Worm (Caenorhabditis elegans): ENCODE measurements around the gene par-3.
A peak's percentile ranks its signal among the peaks of the same experiment; 100 is the strongest.

Gene par-3

DNA sequence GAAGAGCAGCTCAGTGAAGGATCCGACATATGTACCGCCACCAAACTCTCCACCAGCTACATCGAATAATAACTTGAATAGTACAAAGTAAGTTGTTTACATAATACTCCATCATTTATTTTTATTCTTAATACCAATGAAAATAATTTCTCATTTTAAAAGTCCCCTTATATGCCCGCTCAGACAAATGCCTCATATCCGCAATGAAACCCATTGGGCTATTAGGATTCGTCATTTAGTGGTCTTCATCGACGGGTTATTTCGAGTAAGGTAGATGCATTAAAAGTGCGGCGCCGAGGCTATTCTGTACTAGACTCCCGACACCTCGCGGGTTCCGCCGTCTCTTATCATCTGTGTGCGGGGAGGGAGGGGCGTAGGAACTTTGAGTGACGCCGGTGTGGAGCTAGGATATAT is 10.3 kb upstream of the par-3 start (continued):
- TF ChIP-seq T26A5.8 (tag; optimal IDR thresholded peaks at IDR 0.05) (no peak), ztf-18 (tag; optimal IDR thresholded peaks at IDR 0.05) (peak; percentile 49), nfya-2 (GFP tag; IDR thresholded peaks at IDR 0.05) (no peak), sea-2 (GFP tag; IDR thresholded peaks at IDR 0.05) (no peak)

DNA sequence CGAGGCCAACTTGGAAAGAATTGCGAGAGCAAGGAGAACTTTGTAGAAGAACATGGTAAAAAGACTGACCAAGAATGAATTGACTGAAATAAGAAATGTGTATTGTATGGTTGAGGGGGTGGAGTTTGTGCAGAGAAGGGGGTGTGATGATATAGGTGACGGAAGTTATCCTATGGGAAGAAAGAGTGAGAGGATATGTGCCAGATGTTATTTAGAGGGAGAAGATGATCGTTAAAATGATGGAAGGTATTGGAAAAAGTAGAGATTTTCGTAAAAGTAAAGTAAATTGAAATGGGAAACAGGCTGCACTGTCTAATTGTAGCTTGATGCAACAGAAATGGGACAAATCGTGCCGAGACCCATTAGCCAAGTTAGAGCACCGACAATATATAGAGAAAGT is 7.1 kb upstream of the par-3 start, which contains the start of gene sdz-21:
Gene sdz-21, minus strand, starts transcription at position 101 of the 400 bp plus-strand sequence.
- no peak for TF ChIP-seq akir-1 (GFP tag; optimal IDR thresholded peaks at IDR 0.05)
- TF ChIP-seq somi-1 (GFP tag; optimal IDR thresholded peaks at IDR 0.05) = no peak
- TF ChIP-seq attf-3 (GFP tag; conservative IDR thresholded peaks at IDR 0.05) = no peak
- TF ChIP-seq hlh-26 (GFP tag; conservative IDR thresholded peaks at IDR 0.05) = no peak
- no peak for TF ChIP-seq snpc-1.3 (tag; optimal IDR thresholded peaks at IDR 0.05; ENCODE audit: insufficient read depth)
- no peak for TF ChIP-seq D2030.7 (GFP tag; IDR thresholded peaks at IDR 0.05)
- TF ChIP-seq him-1 (tag; optimal IDR thresholded peaks at IDR 0.05) = no peak
- TF ChIP-seq F57C9.4 (tag; optimal IDR thresholded peaks at IDR 0.05) = no peak
- no peak for TF ChIP-seq gei-17 (GFP tag; optimal IDR thresholded peaks at IDR 0.05)
- no peak for TF ChIP-seq pha-4 (tag; optimal IDR thresholded peaks at IDR 0.05)
- no peak for TF ChIP-seq ceh-27 (GFP tag; optimal IDR thresholded peaks at IDR 0.05)
- TF ChIP-seq aptf-3 (GFP tag; IDR thresholded peaks at IDR 0.05) = no peak
- TF ChIP-seq nfya-1 (tag; optimal IDR thresholded peaks at IDR 0.05; ENCODE audit: borderline replicate concordance, insufficient read depth) = no peak
- no peak for TF ChIP-seq cebp-2 (GFP tag; IDR thresholded peaks at IDR 0.05)
- no peak for TF ChIP-seq Y67H2A.10 (GFP tag; conservative IDR thresholded peaks at IDR 0.05)
- TF ChIP-seq hmg-1.2 (GFP tag; IDR thresholded peaks at IDR 0.05) = no peak

DNA sequence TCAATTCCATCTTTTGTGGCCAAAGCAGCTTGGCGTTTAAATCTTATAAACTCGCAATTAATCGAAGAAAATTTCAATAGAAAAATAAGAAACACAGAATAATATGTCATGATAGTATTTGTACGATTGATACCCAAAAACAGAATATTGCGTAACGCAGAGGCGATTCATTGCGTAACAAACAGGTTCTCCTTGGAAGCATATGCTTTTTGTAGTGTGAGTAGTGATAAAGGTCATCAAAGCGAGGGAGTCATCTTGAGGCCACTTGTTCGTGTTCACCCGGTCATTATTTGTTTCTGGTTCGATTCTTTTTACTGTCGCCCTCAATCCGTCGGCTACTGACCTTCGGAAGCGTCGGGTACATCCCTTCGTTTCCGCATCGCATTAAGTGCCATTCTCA is 3.1 kb upstream of the par-3 start, which contains the start of gene F54E7.6:
Gene F54E7.6, minus strand, starts transcription at position 110 of the 400 bp plus-strand sequence.
- TF ChIP-seq lin-26 (GFP tag; IDR thresholded peaks at IDR 0.05) (no peak), madf-3 (GFP tag; IDR thresholded peaks at IDR 0.05) (no peak), xnd-1 (tag; optimal IDR thresholded peaks at IDR 0.05) (no peak), ztf-28 (GFP tag; IDR thresholded peaks at IDR 0.05) (no peak), sea-2 (GFP tag; IDR thresholded peaks at IDR 0.05) (no peak), zim-3 (tag; optimal IDR thresholded peaks at IDR 0.05) (no peak), F22D6.2 (tag; optimal IDR thresholded peaks at IDR 0.05) (no peak), mcd-1 (GFP tag; IDR thresholded peaks at IDR 0.05) (no peak), ZK185.1 (tag; optimal IDR thresholded peaks at IDR 0.05; ENCODE audit: poor library complexity, severe bottlenecking) (no peak), ztf-6 (GFP tag; IDR thresholded peaks at IDR 0.05) (no peak)

DNA sequence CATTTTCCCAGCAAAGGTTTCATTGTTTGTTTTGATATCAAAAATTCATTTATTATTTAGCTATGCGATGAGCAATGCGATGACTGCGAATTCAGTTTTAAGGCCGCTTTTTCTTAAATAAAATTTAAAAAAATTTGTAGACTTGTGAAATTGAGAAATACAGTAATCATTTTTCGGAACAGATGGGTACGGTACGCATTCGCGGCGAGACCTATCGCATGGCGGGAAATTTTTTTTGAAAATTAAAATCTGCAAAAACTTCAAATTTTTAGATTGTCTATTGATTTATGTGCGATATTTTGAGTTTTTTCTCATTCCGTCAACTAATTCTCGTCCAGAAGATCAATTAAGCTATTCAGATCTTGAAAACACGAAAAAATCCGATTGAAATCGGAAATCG is 512 bp upstream of the par-3 start:
- TF ChIP-seq egl-44 (GFP tag; IDR thresholded peaks at IDR 0.05) (no peak), T26A5.8 (tag; optimal IDR thresholded peaks at IDR 0.05) (no peak), B0019.2 (GFP tag; conservative IDR thresholded peaks at IDR 0.05) (peak; percentile 85), cebp-1 (GFP tag; IDR thresholded peaks at IDR 0.05) (no peak), cebp-1 (tag; optimal IDR thresholded peaks at IDR 0.05) (no peak), F57A8.1 (GFP tag; optimal IDR thresholded peaks at IDR 0.05) (no peak), unc-62 (GFP tag; optimal IDR thresholded peaks at IDR 0.05) (no peak), Y53G8AR.9 (GFP tag; conservative IDR thresholded peaks at IDR 0.05) (peak; percentile 83), F49E8.2 (tag; optimal IDR thresholded peaks at IDR 0.05; ENCODE audit: insufficient read depth) (peak; percentile 90), hlh-26 (GFP tag; conservative IDR thresholded peaks at IDR 0.05) (no peak), ccch-3 (GFP tag; optimal IDR thresholded peaks at IDR 0.05) (no peak), C06A6.2 (GFP tag; conservative IDR thresholded peaks at IDR 0.05) (no peak), madf-3 (GFP tag; IDR thresholded peaks at IDR 0.05) (peak; percentile 56; the same call in 1 of the 2 replicates), K11D2.4 (GFP tag; IDR thresholded peaks at IDR 0.05) (no peak), dpff-1 (tag; optimal IDR thresholded peaks at IDR 0.05) (no peak), T07F8.4 (tag; optimal IDR thresholded peaks at IDR 0.05) (no peak), pbrm-1 (GFP tag; IDR thresholded peaks at IDR 0.05) (peak; percentile 72; the same call in 1 of the 2 replicates), efl-1 (GFP tag; optimal IDR thresholded peaks at IDR 0.05) (peak; percentile 100), ceh-100 (GFP tag; IDR thresholded peaks at IDR 0.05) (peak; percentile 39), F39B2.1 (GFP tag; IDR thresholded peaks at IDR 0.05) (no peak)
